Fruit fly (Drosophila melanogaster) whole organism, embryonic: ENCODE results near the gene ric8a.

Experiments used
- Aef1 ChIP-seq: fragments of 200-800 bp; sonication (Bioruptor generic); IDR thresholded peaks from 3 replicates; pipeline ENCODE4 v1.3.6; 2022; ENCODE audit warnings: missing biosample characterization, missing genetic modification characterization
- CG10147 ChIP-seq: fragments of 200-800 bp; sonication (Bioruptor generic); optimal IDR thresholded peaks from 2 replicates; lab custom pipeline; 2019; ENCODE audit warnings: missing biosample characterization, mild to moderate bottlenecking, missing genetic modification characterization, moderate library complexity
- CG10979 ChIP-seq: fragments of 200-800 bp; sonication (Bioruptor generic); optimal IDR thresholded peaks from 2 replicates; lab custom pipeline; 2018; ENCODE audit warnings: missing biosample characterization, mild to moderate bottlenecking, missing genetic modification characterization, moderate library complexity
- CG11696 ChIP-seq: fragments of 200-800 bp; sonication (Bioruptor generic); IDR thresholded peaks from 2 replicates; pipeline ENCODE4 v1.3.6; 2022; ENCODE audit warnings: missing biosample characterization, missing genetic modification characterization
- CG13123 ChIP-seq: fragments of 200-800 bp; sonication (Bioruptor generic); optimal IDR thresholded peaks from 2 replicates; lab custom pipeline; 2016; ENCODE audit warnings: missing biosample characterization, missing genetic modification characterization
- CG13296 ChIP-seq: fragments of 200-800 bp; sonication (Bioruptor generic); optimal IDR thresholded peaks from 3 replicates; lab custom pipeline; 2018; ENCODE audit warnings: missing biosample characterization, mild to moderate bottlenecking, missing genetic modification characterization
- CG15514 ChIP-seq: fragments of 200-800 bp; sonication (Bioruptor generic); optimal IDR thresholded peaks from 3 replicates; lab custom pipeline; 2017; ENCODE audit warnings: missing biosample characterization, missing genetic modification characterization, mild to moderate bottlenecking, moderate library complexity, missing genetic modification reagents
- CG15696 ChIP-seq: fragments of 200-800 bp; sonication (Bioruptor generic); optimal IDR thresholded peaks from 2 replicates; lab custom pipeline; 2019; ENCODE audit warnings: missing biosample characterization, mild to moderate bottlenecking, missing genetic modification characterization, moderate library complexity
- CG17568 ChIP-seq: fragments of 200-800 bp; sonication (Bioruptor generic); optimal IDR thresholded peaks from 2 replicates; lab custom pipeline; 2018; ENCODE audit warnings: missing biosample characterization, mild to moderate bottlenecking, missing genetic modification characterization, moderate library complexity
- CG17802 ChIP-seq: fragments of 200-800 bp; sonication (Bioruptor generic); optimal IDR thresholded peaks from 2 replicates; lab custom pipeline; 2018; ENCODE audit warnings: missing biosample characterization, mild to moderate bottlenecking, missing genetic modification characterization, moderate library complexity
- CG18011 ChIP-seq: fragments of 200-800 bp; sonication (Bioruptor generic); optimal IDR thresholded peaks from 2 replicates; lab custom pipeline; 2017; ENCODE audit warnings: missing biosample characterization, missing genetic modification characterization, mild to moderate bottlenecking, moderate library complexity, missing genotype
- CG3065 ChIP-seq: fragments of 200-800 bp; sonication (Bioruptor generic); optimal IDR thresholded peaks from 2 replicates; lab custom pipeline; 2016; ENCODE audit warnings: missing biosample characterization, missing genetic modification characterization
- CG32767 ChIP-seq: fragments of 200-800 bp; sonication (Bioruptor generic); IDR thresholded peaks from 2 replicates; pipeline ENCODE4 v1.3.6; 2022; ENCODE audit warnings: missing biosample characterization, missing genetic modification characterization
- CG34224 ChIP-seq: fragments of 200-800 bp; sonication (Bioruptor generic); IDR thresholded peaks from 3 replicates; pipeline ENCODE4 v1.3.6; 2022; ENCODE audit warnings: missing biosample characterization, missing genetic modification characterization; ENCODE audit not compliant: partially characterized antibody
- CG34376 ChIP-seq: fragments of 200-800 bp; sonication (Bioruptor generic); optimal IDR thresholded peaks from 2 replicates; lab custom pipeline; 2018; ENCODE audit warnings: missing biosample characterization, mild to moderate bottlenecking, missing genetic modification characterization
- CG3838 ChIP-seq: fragments of 200-800 bp; sonication (Bioruptor generic); optimal IDR thresholded peaks from 3 replicates; lab custom pipeline; 2016; ENCODE audit warnings: missing biosample characterization, missing genetic modification characterization
- CG4617 ChIP-seq: fragments of 200-800 bp; sonication (Bioruptor generic); optimal IDR thresholded peaks from 3 replicates; lab custom pipeline; 2016; ENCODE audit warnings: missing biosample characterization, missing genetic modification characterization, borderline replicate concordance
- CG4730 ChIP-seq: fragments of 200-800 bp; sonication (Bioruptor generic); IDR thresholded peaks from 2 replicates; pipeline ENCODE4 v1.3.6; 2022; ENCODE audit warnings: missing biosample characterization, missing genetic modification characterization
- CG5180 ChIP-seq: fragments of 200-800 bp; sonication (Bioruptor generic); optimal IDR thresholded peaks from 3 replicates; lab custom pipeline; 2017; ENCODE audit warnings: missing biosample characterization, missing genetic modification characterization, mild to moderate bottlenecking, moderate library complexity, missing genetic modification reagents
- CG7928 ChIP-seq: fragments of 200-800 bp; sonication (Bioruptor generic); optimal IDR thresholded peaks from 2 replicates; lab custom pipeline; 2017; ENCODE audit warnings: missing biosample characterization, mild to moderate bottlenecking, missing genetic modification characterization
- CG8388 ChIP-seq: fragments of 200-800 bp; sonication (Bioruptor generic); optimal IDR thresholded peaks from 2 replicates; lab custom pipeline; 2019; ENCODE audit warnings: missing biosample characterization, mild to moderate bottlenecking, missing genetic modification characterization, moderate library complexity
- CrebB ChIP-seq: fragments of 200-800 bp; sonication (Bioruptor generic); optimal IDR thresholded peaks from 3 replicates; lab custom pipeline; 2018; ENCODE audit warnings: missing biosample characterization, mild to moderate bottlenecking, missing genetic modification characterization
- Dll ChIP-seq: fragments of 200-800 bp; sonication (Bioruptor generic); IDR thresholded peaks from 4 replicates; pipeline ENCODE4 v1.3.6; 2022; ENCODE audit warnings: missing biosample characterization, missing genetic modification characterization; ENCODE audit not compliant: partially characterized antibody
- HmgD ChIP-seq: fragments of 200-800 bp; sonication (Bioruptor generic); optimal IDR thresholded peaks from 3 replicates; lab custom pipeline; 2016; ENCODE audit warnings: missing biosample characterization, missing genetic modification characterization
- Hr78 ChIP-seq, 2 experiments: fragments of 200-800 bp in 1 of 2; fragments of >200 bp in 1 of 2; sonication (Bioruptor generic) in 1 of 2; optimal IDR thresholded peaks; 2 replicates each; lab custom pipeline; 2017 to 2019; ENCODE audit warnings: missing biosample characterization in 2 of 2, missing genetic modification characterization in 2 of 2, mild to moderate bottlenecking in 1 of 2, moderate library complexity in 1 of 2
- MESR4 ChIP-seq: fragments of 200-800 bp; sonication (Bioruptor generic); optimal IDR thresholded peaks from 2 replicates; lab custom pipeline; 2018; ENCODE audit warnings: missing biosample characterization, mild to moderate bottlenecking, missing genetic modification characterization, moderate library complexity
- Max ChIP-seq: fragments of 200-800 bp; sonication (Bioruptor generic); optimal IDR thresholded peaks from 2 replicates; lab custom pipeline; 2016; ENCODE audit warnings: missing biosample characterization, mild to moderate bottlenecking, missing genetic modification characterization
- Stat92E ChIP-seq, 3 experiments: fragments of >200 bp in 2 of 3; fragments of 200-800 bp in 1 of 3; sonication (Bioruptor generic) in 1 of 3; optimal IDR thresholded peaks; 2 replicates each; lab custom pipeline; 2017 to 2019; ENCODE audit warnings: missing biosample characterization in 3 of 3, missing genetic modification characterization in 3 of 3, mild to moderate bottlenecking in 1 of 3, moderate library complexity in 1 of 3
- TFAM ChIP-seq: fragments of 200-800 bp; sonication (Bioruptor generic); optimal IDR thresholded peaks from 2 replicates; lab custom pipeline; 2017; ENCODE audit warnings: missing biosample characterization, missing genetic modification characterization, inconsistent platforms
- ap ChIP-seq: fragments of 200-800 bp; sonication (Bioruptor generic); IDR thresholded peaks from 2 replicates; pipeline ENCODE4 v1.3.6; 2022; ENCODE audit warnings: missing biosample characterization, missing genetic modification characterization
- ase ChIP-seq: fragments of 200-800 bp; sonication (Bioruptor generic); IDR thresholded peaks from 3 replicates; pipeline ENCODE4 v1.3.6; 2022; ENCODE audit warnings: missing biosample characterization, missing genetic modification characterization
- bowl ChIP-seq: fragments of 200-800 bp; sonication (Bioruptor generic); IDR thresholded peaks from 2 replicates; pipeline ENCODE4 v1.3.6; 2022; ENCODE audit warnings: missing biosample characterization, missing genetic modification characterization
- bsh ChIP-seq, 2 experiments: fragments of 200-800 bp; sonication (Bioruptor generic); optimal IDR thresholded peaks; 2 replicates each; lab custom pipeline; 2017 to 2018; ENCODE audit warnings: mild to moderate bottlenecking in 2 of 2, missing biosample characterization in 2 of 2, missing genetic modification characterization in 2 of 2, moderate library complexity in 1 of 2
- cad ChIP-seq: fragments of >200 bp; optimal IDR thresholded peaks from 2 replicates; lab custom pipeline; 2017; ENCODE audit warnings: missing biosample characterization, missing genetic modification characterization
- ci ChIP-seq: fragments of 200-800 bp; sonication (Bioruptor generic); IDR thresholded peaks from 3 replicates; pipeline ENCODE4 v1.3.6; 2022; ENCODE audit warnings: missing biosample characterization, missing genetic modification characterization
- eve ChIP-seq, 2 experiments: fragments of >200 bp; optimal IDR thresholded peaks; 2 replicates each; lab custom pipeline; 2017; ENCODE audit warnings: missing biosample characterization in 2 of 2, missing genetic modification characterization in 2 of 2
- eyg ChIP-seq: fragments of 200-800 bp; sonication (Bioruptor generic); optimal IDR thresholded peaks from 3 replicates; lab custom pipeline; 2016; ENCODE audit warnings: missing biosample characterization, missing genetic modification characterization
- fru ChIP-seq: fragments of >200 bp; optimal IDR thresholded peaks from 2 replicates; lab custom pipeline; 2017
- fu2 ChIP-seq: fragments of 200-800 bp; sonication (Bioruptor generic); optimal IDR thresholded peaks from 2 replicates; lab custom pipeline; 2016; ENCODE audit warnings: missing biosample characterization, missing genetic modification characterization
- gcm2 ChIP-seq: fragments of 200-800 bp; sonication (Bioruptor generic); optimal IDR thresholded peaks from 2 replicates; lab custom pipeline; 2016; ENCODE audit warnings: missing biosample characterization, missing genetic modification characterization
- lmd ChIP-seq: fragments of 200-800 bp; sonication (Bioruptor generic); IDR thresholded peaks from 2 replicates; pipeline ENCODE4 v1.3.6; 2022; ENCODE audit warnings: missing biosample characterization, missing genetic modification characterization
- pb ChIP-seq: fragments of 200-800 bp; sonication (Bioruptor generic); optimal IDR thresholded peaks from 3 replicates; lab custom pipeline; 2016; ENCODE audit warnings: missing biosample characterization, missing genetic modification characterization
- peb ChIP-seq: fragments of 200-800 bp; sonication (Bioruptor generic); IDR thresholded peaks from 2 replicates; pipeline ENCODE4 v1.3.6; 2022; ENCODE audit warnings: missing biosample characterization, missing genetic modification characterization
- pho ChIP-seq: fragments of 200-800 bp; sonication (Bioruptor generic); optimal IDR thresholded peaks from 2 replicates; lab custom pipeline; 2016; ENCODE audit warnings: missing biosample characterization, missing genetic modification characterization
- pros ChIP-seq: fragments of 200-800 bp; sonication (Bioruptor generic); optimal IDR thresholded peaks from 3 replicates; lab custom pipeline; 2019; ENCODE audit warnings: missing biosample characterization, mild to moderate bottlenecking, missing genetic modification characterization, moderate library complexity
- ro ChIP-seq: fragments of 200-800 bp; sonication (Bioruptor generic); IDR thresholded peaks from 2 replicates; pipeline ENCODE4 v1.3.6; 2022; ENCODE audit warnings: missing biosample characterization, missing genetic modification characterization
- sens-2 ChIP-seq: fragments of 200-800 bp; sonication (Bioruptor generic); IDR thresholded peaks from 2 replicates; pipeline ENCODE4 v1.3.6; 2022; ENCODE audit warnings: missing biosample characterization, missing genetic modification characterization
- slbo ChIP-seq: fragments of 200-800 bp; sonication (Bioruptor generic); IDR thresholded peaks from 2 replicates; pipeline ENCODE4 v1.3.6; 2022; ENCODE audit warnings: missing biosample characterization, missing genetic modification characterization
- slp2 ChIP-seq: fragments of 200-800 bp; sonication (Bioruptor generic); optimal IDR thresholded peaks from 2 replicates; lab custom pipeline; 2016; ENCODE audit warnings: missing biosample characterization, missing genetic modification characterization
- sr ChIP-seq: fragments of 200-800 bp; sonication (Bioruptor generic); IDR thresholded peaks from 3 replicates; pipeline ENCODE4 v1.3.6; 2022; ENCODE audit warnings: missing biosample characterization, missing genetic modification characterization

The ric8a gene

DNA sequence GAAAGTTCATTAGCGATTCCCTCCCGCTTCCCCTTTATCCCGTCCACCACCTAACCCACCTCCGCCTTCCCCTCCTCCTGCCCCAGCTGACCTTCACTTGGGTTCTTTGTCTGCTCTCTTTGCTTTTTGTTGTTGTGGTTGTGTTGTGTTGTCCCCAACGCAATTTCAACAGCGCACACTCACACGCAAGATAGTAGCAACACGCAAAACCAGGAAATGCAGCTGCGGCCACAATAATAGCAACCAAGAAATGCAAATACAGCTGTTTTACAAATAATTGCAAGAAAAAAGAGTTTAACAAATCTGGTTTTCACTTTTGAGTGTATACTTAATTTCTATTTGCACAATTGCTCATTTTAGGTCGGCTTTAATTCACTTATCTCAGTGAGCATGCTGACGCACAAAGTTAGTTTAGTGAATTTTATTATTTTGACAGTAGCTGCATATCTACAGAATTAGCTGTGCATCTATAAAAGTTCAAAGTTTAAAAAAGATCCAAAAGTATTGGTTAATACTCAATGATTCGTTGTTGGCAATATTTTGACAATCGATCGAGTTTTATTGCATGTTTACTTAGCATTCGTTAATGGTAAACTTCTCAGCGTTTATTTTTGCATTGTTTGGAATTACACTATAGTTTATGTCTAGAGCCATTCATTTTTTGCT is 4.6 kb upstream of the ric8a start (continued):
- TF ChIP-seq Max (GFP tag; lab: Kevin White, UChicago): no peak
- TF ChIP-seq lmd (GFP tag; lab: Robert Waterston, UW): peak; percentile 29; the same call in 1 of the 2 replicates
- TF ChIP-seq sens-2 (GFP tag; lab: Robert Waterston, UW): no peak
- no peak for TF ChIP-seq CG34224 (GFP tag; lab: Robert Waterston, UW)
- no peak for TF ChIP-seq cad (GFP tag; lab: Kevin White, UChicago)
- TF ChIP-seq CG10147 (GFP tag; lab: Kevin White, UChicago): no peak
- TF ChIP-seq bsh (GFP tag; optimal IDR thresholded peaks at IDR 0.05; lab: Kevin White, UChicago): peak; percentile 1 to 37
- no peak for TF ChIP-seq pros (GFP tag; lab: Kevin White, UChicago)
- no peak for TF ChIP-seq CG17568 (GFP tag; lab: Kevin White, UChicago)
- no peak for TF ChIP-seq CG3065 (GFP tag; lab: Kevin White, UChicago)
- TF ChIP-seq slp2 (GFP tag; lab: Kevin White, UChicago): no peak
- no peak for TF ChIP-seq CG34376 (GFP tag; lab: Kevin White, UChicago)
- TF ChIP-seq TFAM (GFP tag; lab: Kevin White, UChicago): no peak
- TF ChIP-seq bowl: no peak
- TF ChIP-seq MESR4 (GFP tag; lab: Kevin White, UChicago): no peak
- no peak for TF ChIP-seq ro (GFP tag; lab: Robert Waterston, UW)
- TF ChIP-seq CG13123: no peak
- TF ChIP-seq CG4730: no peak
- no peak for TF ChIP-seq Aef1 (GFP tag; lab: Robert Waterston, UW)
- peak; percentile 34 for TF ChIP-seq CG10979 (tag; lab: Kevin White, UChicago)
- no peak for TF ChIP-seq pho (GFP tag; lab: Kevin White, UChicago)
- TF ChIP-seq gcm2 (GFP tag; lab: Kevin White, UChicago): no peak
- 0 out of 3 replicates have a peak, but pooled peaks have one; percentile 41 for TF ChIP-seq ase (GFP tag; lab: Robert Waterston, UW)
- TF ChIP-seq CG8388 (GFP tag; lab: Kevin White, UChicago): peak; percentile 11
- 0 out of 2 replicates have a peak, but pooled peaks have one; percentile 28 for TF ChIP-seq CG32767
- TF ChIP-seq Stat92E (GFP tag; optimal IDR thresholded peaks at IDR 0.05; lab: Kevin White, UChicago): no peak
- no peak for TF ChIP-seq HmgD (GFP tag; lab: Kevin White, UChicago)
- TF ChIP-seq ap: no peak
- no peak for TF ChIP-seq eyg
- no peak for TF ChIP-seq fu2 (GFP tag; lab: Kevin White, UChicago)
- no peak for TF ChIP-seq pb (GFP tag; lab: Kevin White, UChicago)
- peak in 1 of 2 experiments; percentile 8 for TF ChIP-seq Hr78 (GFP tag; optimal IDR thresholded peaks at IDR 0.05; lab: Kevin White, UChicago)
- no peak for TF ChIP-seq CG5180 (GFP tag; lab: Kevin White, UChicago)
- TF ChIP-seq CG15514 (GFP tag; lab: Kevin White, UChicago): no peak
- no peak for TF ChIP-seq fru (lab: Kevin White, UChicago)
- TF ChIP-seq CG17802: no peak
- TF ChIP-seq sr (GFP tag; lab: Robert Waterston, UW): no peak
- no peak for TF ChIP-seq CG4617 (GFP tag; lab: Kevin White, UChicago)
- TF ChIP-seq CG3838 (GFP tag; lab: Kevin White, UChicago): no peak
- peak; percentile 95 for TF ChIP-seq CG11696
- peak; percentile 51 for TF ChIP-seq slbo
- TF ChIP-seq peb (GFP tag; lab: Robert Waterston, UW): no peak
- no peak for TF ChIP-seq CrebB
- no peak for TF ChIP-seq CG7928 (GFP tag; lab: Kevin White, UChicago)
- no peak for TF ChIP-seq eve (GFP tag; optimal IDR thresholded peaks at IDR 0.05; lab: Kevin White, UChicago)
- TF ChIP-seq Dll (GFP tag; lab: Robert Waterston, UW): no peak
- TF ChIP-seq CG18011 (GFP tag; lab: Kevin White, UChicago): no peak
- TF ChIP-seq CG13296 (GFP tag; lab: Kevin White, UChicago): no peak
- TF ChIP-seq ci (GFP tag; lab: Robert Waterston, UW): peak; percentile 66; the same call in 2 of the 3 replicates
- no peak for TF ChIP-seq CG15696
